Worm (Caenorhabditis elegans): ENCODE data around the gene chl-1.
A peak's percentile ranks its signal among the peaks of the same experiment; 100 is the strongest.

DNA sequence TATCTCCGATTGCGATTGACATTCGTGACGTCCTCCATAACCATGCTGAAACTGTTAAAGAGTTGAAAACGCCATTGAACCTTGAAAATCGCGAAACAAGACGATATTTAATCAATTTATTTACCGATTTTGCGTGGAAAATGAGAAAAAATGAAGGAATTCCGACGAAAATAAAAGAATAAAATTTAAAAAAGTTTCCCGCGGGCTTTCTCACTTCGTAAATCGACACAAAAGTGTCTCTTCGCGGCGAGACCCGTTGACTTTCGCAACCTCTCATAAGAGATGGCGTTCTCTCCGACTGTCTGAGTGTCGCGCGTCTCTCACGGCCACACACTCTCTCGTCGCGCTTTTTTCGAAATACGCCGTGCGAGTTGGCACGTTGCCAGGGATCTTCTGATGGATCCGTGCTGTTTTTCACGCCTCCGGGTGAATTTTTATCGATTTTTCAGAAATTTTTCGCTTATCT is 2.2 kb upstream of the chl-1 start, which contains the start of gene hat-1:
- TF ChIP-seq mep-1 (tag; optimal IDR thresholded peaks at IDR 0.05) (peak; percentile 95), nhr-28 (tag; optimal IDR thresholded peaks at IDR 0.05) (peak; percentile 53)
